Worm (Caenorhabditis elegans) whole organism, L1 larva: ENCODE measurements around the gene W08E12.7.

Source experiments
- F16B12.6 ChIP-seq: fragments of 150-350 bp; optimal IDR thresholded peaks from 2 replicates; lab custom pipeline; 2014; ENCODE audit warnings: missing biosample characterization, missing genetic modification characterization
- ceh-8 ChIP-seq: fragments of 200-800 bp; sonication (Bioruptor generic); optimal IDR thresholded peaks from 2 replicates; lab custom pipeline; 2018; ENCODE audit warnings: mild to moderate bottlenecking, missing genetic modification characterization, moderate library complexity, missing compliant biosample characterization
- irx-1 ChIP-seq: sonication (generic microtip); optimal IDR thresholded peaks from 2 replicates; lab custom pipeline; 2016; ENCODE audit warnings: missing genetic modification characterization, missing compliant biosample characterization
- isw-1 ChIP-seq: fragments of 200-800 bp; sonication (Bioruptor generic); IDR thresholded peaks from 2 replicates; pipeline ENCODE4 v1.3.6; 2022; ENCODE audit warnings: missing genetic modification characterization, missing compliant biosample characterization
- lin-13 ChIP-seq: fragments of 150-350 bp; optimal IDR thresholded peaks from 2 replicates; lab custom pipeline; 2014; ENCODE audit warnings: missing biosample characterization, missing genetic modification reagents, missing genetic modification characterization
- mef-2 ChIP-seq: fragments of 150-350 bp; optimal IDR thresholded peaks from 2 replicates; lab custom pipeline; 2014; ENCODE audit warnings: missing biosample characterization, missing genetic modification characterization
- nhr-12 ChIP-seq: sonication (generic microtip); optimal IDR thresholded peaks from 2 replicates; lab custom pipeline; 2017; ENCODE audit warnings: missing biosample characterization, missing genetic modification characterization
- nhr-77 ChIP-seq: fragments of 150-350 bp; optimal IDR thresholded peaks from 2 replicates; lab custom pipeline; 2014; ENCODE audit warnings: missing biosample characterization, missing genetic modification characterization
- snpc-4 ChIP-seq: fragments of 150-350 bp; optimal IDR thresholded peaks from 2 replicates; lab custom pipeline; 2014; ENCODE audit warnings: missing biosample characterization, missing genetic modification characterization
- unc-86 ChIP-seq: sonication (generic microtip); optimal IDR thresholded peaks from 2 replicates; lab custom pipeline; 2016; ENCODE audit warnings: missing genetic modification characterization, missing compliant biosample characterization

ce11 chrIV:3260216-3260615, 34.7 kb upstream of the W08E12.7 start:
- TF ChIP-seq lin-13 = no peak
- no peak for TF ChIP-seq ceh-8 (GFP tag; lab: Kevin White, UChicago)
- TF ChIP-seq nhr-77 (tag; lab: Kevin White, UChicago) = no peak
- no peak for TF ChIP-seq isw-1 (GFP tag; lab: Robert Waterston, UW)
- TF ChIP-seq irx-1 (tag; lab: Kevin White, UChicago) = no peak
- no peak for TF ChIP-seq mef-2
- no peak for TF ChIP-seq unc-86
- TF ChIP-seq nhr-12 (tag; lab: Kevin White, UChicago) = no peak
- no peak for TF ChIP-seq snpc-4 (tag; lab: Kevin White, UChicago)
- TF ChIP-seq F16B12.6 (tag; lab: Kevin White, UChicago) = no peak
